Fruit fly (Drosophila melanogaster) Kc167 (cell line): ENCODE measurements around the gene CG9400.
"Not testable (repeated sequence)": the region's sequence is repeated elsewhere in the genome, so short reads cannot be mapped to it uniquely, and the experiment has no call there.

Experiments
- Myc ChIP-seq: fragments of >200 bp; optimal IDR thresholded peaks from 2 replicates; lab custom pipeline; 2017; ENCODE audit warnings: missing external identifiers
- Sin3A ChIP-seq: fragments of >200 bp; optimal IDR thresholded peaks from 2 replicates; lab custom pipeline; 2018; ENCODE audit warnings: missing external identifiers
- h ChIP-seq: fragments of >200 bp; optimal IDR thresholded peaks from 3 replicates; lab custom pipeline; 2018; ENCODE audit warnings: missing external identifiers
- insv ChIP-seq: fragments of >200 bp; optimal IDR thresholded peaks from 3 replicates; lab custom pipeline; 2018; ENCODE audit warnings: missing external identifiers
- psq ChIP-seq: fragments of >200 bp; optimal IDR thresholded peaks from 2 replicates; lab custom pipeline; 2017; ENCODE audit warnings: missing external identifiers
- ttk ChIP-seq: sonication (Bioruptor generic); optimal IDR thresholded peaks from 2 replicates; lab custom pipeline; 2017; ENCODE audit warnings: missing external identifiers

Gene CG9400

DNA sequence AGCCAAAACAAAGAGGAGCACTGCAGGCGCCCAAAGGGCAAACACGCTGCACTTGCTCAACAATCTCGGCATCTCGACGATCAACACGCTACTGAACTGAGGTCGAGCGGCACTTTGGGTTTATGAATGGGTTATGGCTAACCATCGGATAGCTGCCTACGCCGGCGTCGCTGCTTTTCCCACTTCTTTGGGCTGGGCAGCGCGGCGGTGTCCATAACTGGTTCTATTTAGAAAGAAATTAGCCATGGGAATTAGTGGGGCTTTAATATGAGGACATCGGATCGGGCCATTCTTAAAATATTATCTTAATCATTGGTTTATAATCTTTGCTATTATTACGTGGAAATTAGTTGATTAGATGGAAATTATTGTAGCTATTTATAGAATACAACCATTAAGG, at the start of gene CG9400:
TSS of gene CG9400 (minus strand) at position 101 of the 400 bp plus-strand sequence.
- TF ChIP-seq psq (no peak), ttk (no peak)

DNA sequence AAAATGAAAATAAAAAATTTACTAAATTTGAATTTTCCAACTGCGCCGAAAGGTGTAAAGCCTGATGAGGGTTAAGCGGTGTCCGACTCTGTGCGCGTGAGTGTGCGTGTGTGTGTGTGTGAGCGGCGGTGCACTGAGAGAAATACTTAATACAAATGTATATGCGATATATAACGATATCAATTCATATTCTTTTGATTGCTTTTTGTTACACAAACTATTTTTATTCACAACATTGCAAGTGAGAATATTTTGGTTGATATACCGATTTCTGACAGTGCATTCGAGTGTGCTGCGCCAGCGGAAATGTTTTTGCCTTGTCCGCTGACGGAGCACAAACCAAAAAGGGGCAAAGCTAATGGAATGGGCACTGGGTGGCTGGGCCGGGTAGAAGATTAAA, 43.0 kb upstream of the CG9400 start:
- no peak for TF ChIP-seq Sin3A (lab: Kevin White, UChicago)
- TF ChIP-seq psq = no peak
- no peak for TF ChIP-seq h (lab: Kevin White, UChicago)
- no peak for TF ChIP-seq ttk
- TF ChIP-seq insv = no peak
- no peak for TF ChIP-seq Myc (lab: Kevin White, UChicago)

DNA sequence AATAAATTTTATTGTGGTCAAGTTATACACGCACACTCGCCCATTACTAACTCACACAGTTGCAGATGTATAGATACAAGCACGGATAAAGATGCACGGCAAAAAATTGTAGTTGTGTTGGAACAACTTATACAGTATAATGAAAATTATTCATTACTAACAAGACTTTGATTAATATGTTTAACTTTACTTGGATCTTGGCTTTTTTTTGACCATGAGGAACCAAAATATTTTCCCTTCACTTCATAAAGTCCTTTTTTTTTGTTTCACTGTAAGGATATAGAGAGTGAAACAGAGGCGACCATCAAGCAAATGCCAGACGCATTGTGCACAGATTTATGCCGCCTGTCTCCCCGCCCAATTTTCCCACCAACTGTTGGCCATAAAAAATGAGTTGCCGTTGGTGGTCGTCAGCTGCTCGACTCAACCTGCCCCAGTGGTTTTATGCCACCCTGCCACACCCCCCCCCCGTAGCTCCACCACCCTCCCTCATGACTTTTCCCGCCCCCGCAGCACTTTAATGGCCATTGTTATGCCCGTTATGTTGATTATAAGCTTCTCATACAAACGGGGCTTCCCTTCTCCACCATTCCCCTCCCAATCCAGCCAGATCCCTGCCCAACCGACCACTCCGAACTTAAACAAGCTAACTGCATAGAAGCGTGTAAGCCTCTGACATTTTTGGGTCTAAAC, 42.4 kb upstream of the CG9400 start:
- TF ChIP-seq ttk (no peak), h (lab: Kevin White, UChicago) (no peak), Myc (lab: Kevin White, UChicago) (no peak), Sin3A (lab: Kevin White, UChicago) (no peak), insv (no peak), psq (no peak)

DNA sequence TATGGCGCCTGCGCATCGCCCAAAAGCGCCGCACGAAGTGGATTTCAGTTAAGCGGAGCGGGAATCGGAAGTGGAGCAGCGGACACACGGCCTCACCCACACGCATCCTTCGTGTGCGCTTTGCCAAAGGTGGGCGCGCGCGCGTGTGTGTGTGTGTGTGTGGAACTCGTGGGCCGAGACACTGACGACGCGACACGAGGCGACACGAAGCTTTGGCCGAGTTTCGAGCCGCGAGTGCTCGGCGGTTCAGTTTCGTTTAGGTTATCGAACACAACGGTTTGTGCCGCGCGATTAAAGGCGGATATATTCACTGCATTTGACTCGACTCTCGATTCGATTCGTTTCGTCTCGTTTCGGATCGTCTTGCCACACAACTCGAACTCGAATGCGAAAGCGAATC, 32.8 kb upstream of the CG9400 start, which contains the start of gene dpr8:
TSS of gene dpr8 (plus strand) at position 264 of the 400 bp plus-strand sequence.
- TF ChIP-seq psq = no peak
- TF ChIP-seq insv = no peak
- no peak for TF ChIP-seq Myc (lab: Kevin White, UChicago)
- no peak for TF ChIP-seq Sin3A (lab: Kevin White, UChicago)
- no peak for TF ChIP-seq ttk
- TF ChIP-seq h (lab: Kevin White, UChicago) = no peak

DNA sequence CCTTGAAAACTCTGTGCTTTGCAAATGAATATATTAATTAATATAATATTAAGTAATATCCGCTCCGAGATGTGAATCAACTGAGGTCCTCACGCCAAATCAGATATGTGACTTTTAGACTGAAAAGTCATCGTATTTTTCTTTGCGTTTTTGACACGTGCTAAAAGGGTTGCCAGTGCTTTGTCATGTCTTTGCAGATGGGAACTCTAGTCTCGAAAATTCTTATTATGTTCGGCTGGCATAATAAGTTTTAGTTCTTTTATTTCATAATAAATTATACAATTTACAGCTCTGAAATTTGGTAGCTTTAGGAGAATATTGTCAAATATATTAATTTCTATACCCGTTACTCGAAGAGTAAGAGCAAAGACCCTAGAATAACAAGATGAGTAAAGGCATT, 27.9 kb upstream of the CG9400 start, which contains the start of gene betaNACtes6:
TSS of gene betaNACtes6 (minus strand) at position 101 of the 400 bp plus-strand sequence.
- not testable (repeated sequence) for TF ChIP-seq ttk; Sin3A (lab: Kevin White, UChicago); insv

DNA sequence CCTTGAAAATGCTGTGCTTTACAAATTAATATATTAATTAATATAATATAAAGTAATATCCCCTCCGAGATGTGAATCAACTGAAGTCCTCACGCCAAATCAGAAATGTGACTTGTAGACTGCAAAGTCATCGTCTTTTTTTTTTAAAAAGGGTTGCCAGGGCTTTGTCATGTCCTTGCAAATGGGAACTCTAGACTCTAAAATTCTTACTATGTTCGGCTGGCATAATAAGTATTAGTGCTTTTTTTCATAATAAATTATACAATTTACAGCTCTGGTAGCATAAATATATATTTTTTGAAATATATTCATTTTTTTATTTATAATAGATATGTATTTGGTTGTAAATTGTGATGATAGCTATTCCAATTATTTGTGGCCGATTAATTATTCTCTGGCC, 26.3 kb upstream of the CG9400 start, which contains the start of gene betaNACtes2:
TSS of gene betaNACtes2 (minus strand) at position 101 of the 400 bp plus-strand sequence.
- TF ChIP-seq Sin3A (lab: Kevin White, UChicago); psq; h (lab: Kevin White, UChicago): not testable (repeated sequence)

DNA sequence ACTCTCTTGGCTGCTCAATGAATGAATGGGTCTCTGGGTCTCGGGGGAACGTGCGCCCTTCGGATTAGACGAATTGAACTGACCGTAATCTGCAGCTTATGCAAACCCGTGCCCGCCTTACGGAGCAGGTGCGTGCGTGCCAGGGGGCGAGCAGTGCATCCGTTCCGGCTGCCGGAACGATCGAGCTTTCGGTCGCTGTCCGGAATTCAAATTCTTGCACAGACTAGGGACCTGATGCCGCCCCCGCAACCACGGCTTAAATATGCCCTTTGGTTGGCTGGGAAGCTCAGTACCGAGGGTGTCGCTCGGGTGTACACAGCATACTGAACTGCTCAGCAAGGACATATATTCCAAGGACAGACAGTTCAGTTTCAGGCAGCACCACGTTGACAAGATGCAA, 11.8 kb downstream of the CG9400 start, which contains the start of gene Muc12Ea:
TSS of gene Muc12Ea (plus strand) at position 301 of the 400 bp plus-strand sequence.
- no peak for TF ChIP-seq ttk
- TF ChIP-seq h (lab: Kevin White, UChicago) = no peak
- no peak for TF ChIP-seq Myc (lab: Kevin White, UChicago)
- no peak for TF ChIP-seq psq
- no peak for TF ChIP-seq Sin3A (lab: Kevin White, UChicago)
- no peak for TF ChIP-seq insv

DNA sequence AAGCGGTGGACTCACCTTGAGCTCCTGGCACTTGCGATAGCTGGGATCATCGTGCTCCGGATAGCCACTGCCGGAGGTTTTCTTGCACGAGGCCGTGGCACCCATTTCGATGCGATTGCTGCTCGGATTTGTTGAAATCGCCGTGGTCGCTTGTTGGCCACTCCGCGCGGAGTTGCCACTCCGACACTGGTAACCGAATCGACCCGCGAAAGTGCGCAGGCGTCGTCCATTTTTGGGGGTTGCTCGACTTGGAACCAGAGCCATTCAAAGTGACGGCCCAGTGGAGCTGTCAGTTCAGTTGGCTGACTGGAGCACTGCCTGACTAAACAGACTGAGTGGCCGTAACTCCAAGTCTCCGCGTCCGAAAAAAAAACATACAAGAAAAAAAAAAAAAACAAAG, 23.1 kb downstream of the CG9400 start, which contains the start of the genes CG13404 and na:
TSS of gene CG13404 (minus strand) at position 176 of the 400 bp plus-strand sequence.
TSS of gene na (plus strand) at position 293 of the 400 bp plus-strand sequence.
- TF ChIP-seq ttk (no peak), Myc (lab: Kevin White, UChicago) (no peak), Sin3A (lab: Kevin White, UChicago) (no peak), insv (no peak), psq (no peak), h (lab: Kevin White, UChicago) (no peak)

DNA sequence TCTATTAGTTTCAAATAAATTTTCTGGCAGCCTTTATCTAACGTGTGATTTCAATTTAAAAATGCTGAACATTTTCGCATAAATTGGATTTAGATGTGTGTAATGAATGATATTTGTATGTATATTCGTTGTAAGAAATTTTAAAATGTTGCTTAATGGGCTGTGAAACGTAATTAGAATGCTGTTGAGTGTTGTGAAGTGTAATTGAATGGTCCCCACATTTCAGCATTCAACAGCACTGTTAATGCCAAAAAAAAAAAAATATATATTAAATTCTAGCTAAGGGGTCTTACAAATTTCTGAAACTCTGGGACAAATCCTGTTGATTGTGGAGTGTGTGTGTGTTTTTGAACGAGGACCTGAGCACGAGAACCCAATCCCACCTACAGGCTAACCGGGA, 24.0 kb downstream of the CG9400 start:
- TF ChIP-seq psq (no peak), insv (no peak), Myc (lab: Kevin White, UChicago) (no peak), Sin3A (lab: Kevin White, UChicago) (no peak), h (lab: Kevin White, UChicago) (no peak), ttk (no peak)

DNA sequence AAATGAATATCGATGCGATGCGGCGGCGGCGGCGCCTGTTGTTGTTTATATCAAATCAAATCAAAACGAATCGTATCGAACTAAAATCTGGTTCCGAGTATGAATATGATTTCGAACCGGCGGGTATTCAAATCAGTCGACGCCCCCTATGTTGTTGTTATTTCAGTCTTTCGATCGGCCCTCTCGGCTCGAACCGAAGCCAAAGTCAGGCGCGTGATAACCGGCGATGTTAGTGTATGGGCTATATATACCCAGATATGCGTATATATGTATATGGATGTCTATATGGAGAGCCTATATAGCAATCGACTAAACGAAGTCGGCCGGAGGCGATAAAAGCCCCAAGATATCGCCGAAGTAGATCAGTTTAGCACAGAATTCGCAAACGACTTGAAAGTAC, 28.3 kb downstream of the CG9400 start, which contains the start of the genes CG46317 and Tat:
TSS of gene CG46317 (plus strand) at position 361 of the 400 bp plus-strand sequence.
TSS of gene Tat (plus strand) at position 361 of the 400 bp plus-strand sequence.
- TF ChIP-seq insv (no peak), h (lab: Kevin White, UChicago) (no peak), psq (no peak), Sin3A (lab: Kevin White, UChicago) (no peak), ttk (no peak), Myc (lab: Kevin White, UChicago) (no peak)

DNA sequence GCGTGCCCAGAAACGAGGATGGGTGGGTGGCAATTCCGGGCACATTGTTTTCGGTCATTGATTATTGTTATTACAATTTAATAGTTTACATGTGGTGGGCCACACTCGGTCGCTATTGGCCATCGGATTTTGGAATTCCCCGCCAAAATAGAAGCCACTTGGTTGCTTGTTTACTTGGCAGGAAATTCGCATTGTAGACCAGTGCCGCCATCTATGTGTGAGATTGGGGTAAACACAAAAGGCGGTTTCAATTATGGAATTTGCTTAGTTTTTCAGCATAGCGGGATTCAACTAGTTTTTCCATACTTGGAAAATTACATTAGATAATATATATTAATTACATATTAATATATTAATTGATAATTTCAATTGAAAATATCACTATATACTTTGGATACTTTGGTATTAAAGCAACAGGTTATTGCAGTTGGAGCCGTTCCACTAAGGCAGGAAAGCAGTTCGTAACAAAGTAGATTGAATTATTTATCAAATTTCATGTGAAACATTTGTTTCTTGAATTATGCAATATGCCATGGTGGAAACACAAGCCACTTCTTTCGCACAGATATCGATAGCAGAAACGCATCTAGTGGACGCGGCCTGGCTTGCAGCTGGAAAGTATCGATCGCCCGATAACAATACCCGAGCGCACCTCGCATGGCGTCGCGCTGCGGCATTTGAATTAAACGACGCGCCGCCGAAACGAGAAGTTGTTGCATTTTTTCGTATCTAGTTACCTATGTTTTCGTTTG, 42.0 kb downstream of the CG9400 start, which contains the start of gene mud:
TSS of gene mud (plus strand) at position 698 of the 752 bp plus-strand sequence.
- TF ChIP-seq Myc (lab: Kevin White, UChicago) (no peak), insv (no peak), h (lab: Kevin White, UChicago) (no peak), psq (no peak), Sin3A (lab: Kevin White, UChicago) (no peak), ttk (no peak)

DNA sequence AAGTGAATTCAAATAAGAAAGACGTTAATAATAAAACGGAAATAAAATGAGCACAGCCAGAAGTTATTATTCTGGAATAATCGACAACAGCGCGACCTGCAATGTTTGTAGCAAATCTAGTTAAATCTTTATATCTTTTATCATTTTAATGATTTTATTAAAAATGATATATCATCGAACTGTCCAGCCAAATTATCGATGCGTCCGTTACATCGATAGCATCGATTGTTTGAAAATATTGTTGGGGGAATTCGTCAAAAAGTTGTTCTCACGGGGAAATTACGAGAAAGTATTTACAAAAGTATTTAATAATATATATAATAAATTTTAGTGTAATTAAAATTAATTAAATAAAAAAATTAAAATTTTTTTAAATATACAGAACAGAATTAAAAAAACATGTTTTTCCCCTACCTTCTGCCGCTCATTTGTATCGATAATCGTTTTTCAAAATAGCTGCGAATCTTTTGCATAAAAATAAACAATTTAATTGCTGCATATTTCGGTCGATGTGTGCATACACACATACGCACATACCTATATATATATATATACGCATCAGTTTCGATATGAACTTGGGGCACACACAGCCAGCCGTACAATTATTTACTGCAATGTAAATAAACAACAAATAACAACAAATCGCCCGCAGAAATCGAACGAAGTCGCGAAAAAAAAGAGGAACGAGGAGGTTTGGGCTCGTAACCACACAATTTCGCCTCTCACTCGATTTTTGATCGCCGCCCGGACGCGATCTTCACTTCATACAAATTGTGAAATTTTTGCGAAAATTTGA, 46.1 kb downstream of the CG9400 start, which contains the start of gene CG32599:
TSS of gene CG32599 (plus strand) at position 746 of the 796 bp plus-strand sequence.
- TF ChIP-seq Sin3A (lab: Kevin White, UChicago) (no peak), h (lab: Kevin White, UChicago) (no peak), Myc (lab: Kevin White, UChicago) (no peak)
